Worm (Caenorhabditis elegans): ENCODE measurements around the gene K01A11.3.

Gene K01A11.3

ce11 chrIII:3431385-3431784 is 21.0 kb downstream of the K01A11.3 start, which contains the start of gene K01A11.1:
Gene K01A11.1, minus strand, starts transcription at chrIII:3431485.
- TF ChIP-seq odd-2 (tag; optimal IDR thresholded peaks at IDR 0.05) (no peak), K09A11.1 (tag; optimal IDR thresholded peaks at IDR 0.05; ENCODE audit: insufficient read depth) (no peak)

ce11 chrIII:3430667-3431066 is 21.7 kb downstream of the K01A11.3 start:
- TF ChIP-seq ahr-1 (tag; optimal IDR thresholded peaks at IDR 0.05) (no peak), hlh-13 (GFP tag; optimal IDR thresholded peaks at IDR 0.05) (no peak), hlh-30 (tag; optimal IDR thresholded peaks at IDR 0.05; ENCODE audit: insufficient read depth) (no peak), rnt-1 (tag; optimal IDR thresholded peaks at IDR 0.05) (no peak), ceh-22 (tag; optimal IDR thresholded peaks at IDR 0.05) (no peak), ceh-24 (tag; optimal IDR thresholded peaks at IDR 0.05) (no peak), pax-1 (tag; optimal IDR thresholded peaks at IDR 0.05) (no peak), sox-2 (GFP tag; IDR thresholded peaks at IDR 0.05) (no peak), unc-55 (GFP tag; optimal IDR thresholded peaks at IDR 0.05) (no peak), ceh-9 (tag; optimal IDR thresholded peaks at IDR 0.05) (no peak), fkh-10 (GFP tag; optimal IDR thresholded peaks at IDR 0.05) (no peak), zip-5 (tag; optimal IDR thresholded peaks at IDR 0.05) (no peak), K02D7.2 (tag; optimal IDR thresholded peaks at IDR 0.05) (no peak), ceh-48 (tag; optimal IDR thresholded peaks at IDR 0.05) (no peak), ceh-19 (GFP tag; optimal IDR thresholded peaks at IDR 0.05) (no peak), T23F11.4 (GFP tag; optimal IDR thresholded peaks at IDR 0.05) (no peak)

ce11 chrIII:3429761-3430160 is 22.7 kb downstream of the K01A11.3 start:
- TF ChIP-seq ceh-48 (tag; optimal IDR thresholded peaks at IDR 0.05) (no peak), T23F11.4 (GFP tag; optimal IDR thresholded peaks at IDR 0.05) (no peak), ztf-16 (tag; optimal IDR thresholded peaks at IDR 0.05) (no peak), K09A11.1 (tag; optimal IDR thresholded peaks at IDR 0.05; ENCODE audit: insufficient read depth) (no peak), C38D4.7 (GFP tag; optimal IDR thresholded peaks at IDR 0.05) (no peak), tbx-7 (tag; optimal IDR thresholded peaks at IDR 0.05) (no peak), ceh-18 (tag; optimal IDR thresholded peaks at IDR 0.05) (no peak), ceh-14 (tag; optimal IDR thresholded peaks at IDR 0.05) (no peak), ceh-19 (GFP tag; optimal IDR thresholded peaks at IDR 0.05) (no peak), unc-86 (tag; optimal IDR thresholded peaks at IDR 0.05) (no peak), pax-1 (tag; optimal IDR thresholded peaks at IDR 0.05) (no peak), nhr-232 (tag; optimal IDR thresholded peaks at IDR 0.05) (no peak), mec-3 (tag; optimal IDR thresholded peaks at IDR 0.05; ENCODE audit: borderline replicate concordance) (no peak)

ce11 chrIII:3428574-3428973 is 23.8 kb downstream of the K01A11.3 start:
- TF ChIP-seq fax-1 (tag; optimal IDR thresholded peaks at IDR 0.05): no peak
- no peak for TF ChIP-seq npax-4 (tag; optimal IDR thresholded peaks at IDR 0.05)
- no peak for TF ChIP-seq mec-3 (tag; optimal IDR thresholded peaks at IDR 0.05; ENCODE audit: borderline replicate concordance)
- no peak for TF ChIP-seq sox-4 (tag; optimal IDR thresholded peaks at IDR 0.05)
- no peak for TF ChIP-seq ceh-9 (tag; optimal IDR thresholded peaks at IDR 0.05)
- no peak for TF ChIP-seq elt-2 (tag; optimal IDR thresholded peaks at IDR 0.05)
- no peak for TF ChIP-seq ceh-34 (tag; optimal IDR thresholded peaks at IDR 0.05)
- no peak for TF ChIP-seq K02D7.2 (tag; optimal IDR thresholded peaks at IDR 0.05)
- no peak for TF ChIP-seq syd-9 (tag; optimal IDR thresholded peaks at IDR 0.05)
- no peak for TF ChIP-seq F13H6.1 (tag; optimal IDR thresholded peaks at IDR 0.05)
- TF ChIP-seq ref-2 (tag; optimal IDR thresholded peaks at IDR 0.05): no peak
- TF ChIP-seq ceh-2 (tag; optimal IDR thresholded peaks at IDR 0.05): no peak
- TF ChIP-seq unc-86 (tag; optimal IDR thresholded peaks at IDR 0.05): no peak
- no peak for TF ChIP-seq hlh-30 (tag; optimal IDR thresholded peaks at IDR 0.05; ENCODE audit: insufficient read depth)
- TF ChIP-seq C38D4.7 (GFP tag; optimal IDR thresholded peaks at IDR 0.05): no peak
- TF ChIP-seq odd-2 (tag; optimal IDR thresholded peaks at IDR 0.05): no peak
- no peak for TF ChIP-seq eyg-1 (tag; optimal IDR thresholded peaks at IDR 0.05)
- TF ChIP-seq hlh-6 (tag; optimal IDR thresholded peaks at IDR 0.05): no peak

All from whole organism, late embryonic.